Fruit fly (Drosophila melanogaster): ENCODE results near the gene MED26.

The MED26 gene

DNA sequence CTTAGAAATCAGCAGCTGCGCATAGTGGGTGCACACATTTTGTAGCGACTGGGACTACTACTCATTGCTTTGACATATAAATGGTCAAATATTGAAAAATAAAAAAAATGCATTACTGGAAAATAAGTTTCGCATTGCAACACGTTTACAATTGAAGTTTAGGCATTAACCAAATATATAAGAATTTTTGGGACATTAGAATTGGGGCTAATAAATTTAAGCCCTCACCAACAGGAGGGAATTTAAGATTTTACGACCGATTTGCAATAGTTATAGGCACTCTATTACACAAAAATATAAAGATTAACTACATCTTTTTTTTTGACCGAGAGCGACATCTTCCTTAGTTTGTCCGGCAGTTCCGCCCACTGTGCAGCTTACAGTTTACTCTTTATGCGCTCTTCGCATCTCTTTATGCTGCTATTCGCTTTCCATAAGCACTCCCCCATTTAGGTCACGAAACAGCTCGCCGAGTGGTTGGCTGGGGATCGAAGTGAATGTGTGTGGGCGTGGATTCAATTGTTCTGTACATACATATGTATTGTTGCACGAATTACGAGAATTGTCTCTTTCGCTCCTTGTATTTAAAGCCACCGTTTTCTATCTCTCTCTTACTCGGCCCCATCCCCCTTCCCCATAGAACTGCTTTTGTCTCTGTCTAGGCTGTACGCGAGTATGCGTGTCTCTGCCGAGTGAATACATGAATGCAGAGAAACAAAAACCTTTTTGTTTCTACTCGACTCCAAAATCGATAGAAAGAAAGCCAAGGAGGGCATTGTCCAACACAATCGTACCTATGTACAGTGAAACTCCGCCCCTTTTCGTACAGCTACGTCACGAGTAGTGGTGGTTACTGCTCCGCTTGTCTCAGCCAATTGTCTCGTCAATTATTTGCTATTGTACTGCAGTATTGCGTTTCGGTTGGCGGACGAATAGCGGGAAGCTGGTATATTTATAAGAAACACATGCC, 18.9 kb upstream of the MED26 start (continued):
- TF ChIP-seq CG34422 (GFP tag; IDR thresholded peaks at IDR 0.05) (no peak), otp (GFP tag; IDR thresholded peaks at IDR 0.05) (no peak), Side (GFP tag; optimal IDR thresholded peaks at IDR 0.05) (peak; percentile 65), bcd (GFP tag; optimal IDR thresholded peaks at IDR 0.05) (peak; percentile 84), crp (GFP tag; optimal IDR thresholded peaks at IDR 0.05) (peak in 1 of 2 experiments; percentile 56), Dref (GFP tag; IDR thresholded peaks at IDR 0.05) (no peak), CG13424 (tag; optimal IDR thresholded peaks at IDR 0.05) (peak; percentile 91), CHES-1-like (GFP tag; optimal IDR thresholded peaks at IDR 0.05) (peak; percentile 80), her (GFP tag; optimal IDR thresholded peaks at IDR 0.05) (peak; percentile 52), Dbx (GFP tag; IDR thresholded peaks at IDR 0.05) (no peak; the same call in 2 of the 3 replicates), tx (GFP tag; optimal IDR thresholded peaks at IDR 0.05) (peak; percentile 87), slbo (GFP tag; IDR thresholded peaks at IDR 0.05) (peak; percentile 78), so (GFP tag; IDR thresholded peaks at IDR 0.05) (peak; percentile 72; the same call in 1 of the 3 replicates), jing (GFP tag; optimal IDR thresholded peaks at IDR 0.05) (no peak), ttk (GFP tag; IDR thresholded peaks at IDR 0.05) (no peak; the same call in 1 of the 2 replicates), CG17328 (GFP tag; IDR thresholded peaks at IDR 0.05) (peak; percentile 76; the same call in 1 of the 2 replicates), CG2202 (tag; optimal IDR thresholded peaks at IDR 0.05) (peak; percentile 58), gsb (GFP tag; IDR thresholded peaks at IDR 0.05) (no peak; the same call in 1 of the 2 replicates), lab (GFP tag; optimal IDR thresholded peaks at IDR 0.05) (no peak), ham (GFP tag; IDR thresholded peaks at IDR 0.05) (no peak), Max (GFP tag; optimal IDR thresholded peaks at IDR 0.05) (peak; percentile 80), Taf1 (GFP tag; IDR thresholded peaks at IDR 0.05) (0 out of 2 replicates have a peak, but pooled peaks have one; percentile 51), Neu2 (GFP tag; optimal IDR thresholded peaks at IDR 0.05; ENCODE audit: borderline replicate concordance) (no peak), Aef1 (GFP tag; IDR thresholded peaks at IDR 0.05) (peak; percentile 59; the same call in 2 of the 3 replicates), Vsx1 (GFP tag; optimal IDR thresholded peaks at IDR 0.05) (peak; percentile 32), trem (tag; optimal IDR thresholded peaks at IDR 0.05) (peak; percentile 40), CG8924 (tag; optimal IDR thresholded peaks at IDR 0.05) (peak; percentile 75), bab2 (GFP tag; optimal IDR thresholded peaks at IDR 0.05) (peak; percentile 80), CG14667 (GFP tag; IDR thresholded peaks at IDR 0.05) (no peak), CG10979 (tag; optimal IDR thresholded peaks at IDR 0.05) (peak; percentile 89), bbx (GFP tag; IDR thresholded peaks at IDR 0.05; ENCODE audit: partially characterized antibody) (peak; percentile 45; the same call in 1 of the 2 replicates), sim (GFP tag; IDR thresholded peaks at IDR 0.05) (no peak), Antp (GFP tag; optimal IDR thresholded peaks at IDR 0.05) (peak; percentile 68), gt (GFP tag; IDR thresholded peaks at IDR 0.05) (no peak; the same call in none of the 2 replicates), CG30403 (GFP tag; optimal IDR thresholded peaks at IDR 0.05) (peak; percentile 89), aop (GFP tag; IDR thresholded peaks at IDR 0.05) (no peak), Spps (tag; optimal IDR thresholded peaks at IDR 0.05) (peak; percentile 72)

dm6 chr4:806960-807359, 18.2 kb upstream of the MED26 start:
- TF ChIP-seq CG9215 (GFP tag; IDR thresholded peaks at IDR 0.05) (no peak), CG30403 (GFP tag; optimal IDR thresholded peaks at IDR 0.05) (no peak), H15 (GFP tag; IDR thresholded peaks at IDR 0.05) (no peak), hb (GFP tag; IDR thresholded peaks at IDR 0.05; ENCODE audit: partially characterized antibody) (peak; percentile 11; the same call in 1 of the 3 replicates), Lim3 (GFP tag; IDR thresholded peaks at IDR 0.05) (no peak), chn (GFP tag; optimal IDR thresholded peaks at IDR 0.05) (no peak), CG6654 (GFP tag; optimal IDR thresholded peaks at IDR 0.05) (no peak), NC2α (GFP tag; optimal IDR thresholded peaks at IDR 0.05) (no peak), pzg (GFP tag; optimal IDR thresholded peaks at IDR 0.05) (no peak), CG2199 (GFP tag; IDR thresholded peaks at IDR 0.05) (peak; percentile 95), sc (optimal IDR thresholded peaks at IDR 0.05) (no peak), sc (GFP tag; optimal IDR thresholded peaks at IDR 0.05) (no peak), Elba2 (GFP tag; optimal IDR thresholded peaks at IDR 0.05) (peak; percentile 78), Spps (tag; optimal IDR thresholded peaks at IDR 0.05) (no peak), CG8290 (GFP tag; optimal IDR thresholded peaks at IDR 0.05) (no peak), CG8290 (tag; optimal IDR thresholded peaks at IDR 0.05) (peak in 1 of 2 experiments; percentile 57)

Data from whole organism, embryonic.